Fruit fly (Drosophila melanogaster): Measurements from ENCODE around the gene CG15399.

CG15399 gene

DNA sequence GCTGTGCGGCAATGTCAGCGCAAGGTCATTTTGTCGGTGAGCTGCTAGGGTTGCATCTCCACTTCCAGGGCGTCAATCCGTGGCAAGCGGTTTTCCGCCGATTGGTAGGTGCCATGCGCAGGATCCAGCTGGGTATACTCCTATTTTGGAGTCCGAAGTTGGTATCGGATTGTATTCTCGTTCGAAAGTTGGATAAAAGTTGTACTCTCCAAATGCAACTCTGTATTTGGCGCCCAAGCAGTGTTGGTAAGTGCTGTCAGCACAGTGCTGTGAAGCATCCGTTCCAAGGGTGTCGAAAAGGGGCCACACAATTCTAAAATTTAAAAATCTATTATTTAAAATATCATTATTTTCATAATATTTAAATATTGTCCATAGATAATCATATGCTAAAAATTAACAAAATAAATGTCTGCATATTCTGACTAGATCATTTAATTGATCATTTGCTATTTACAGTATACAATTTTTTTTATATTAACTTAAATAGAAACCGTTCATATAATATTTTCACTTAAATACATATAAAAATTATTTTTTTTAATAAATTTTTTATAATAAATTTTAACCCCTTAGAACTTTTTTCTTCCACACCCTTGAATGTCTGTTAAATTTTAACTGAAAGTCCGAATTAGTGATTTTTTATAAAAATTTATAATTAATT, 23.0 kb downstream of the CG15399 start (continued):
- peak; percentile 87 for TF ChIP-seq CG10654 (GFP tag; optimal IDR thresholded peaks at IDR 0.05)
- no peak for TF ChIP-seq CG15479 (GFP tag; optimal IDR thresholded peaks at IDR 0.05)
- peak; percentile 54 for TF ChIP-seq Dref (GFP tag; IDR thresholded peaks at IDR 0.05)
- TF ChIP-seq CG10959 (GFP tag; IDR thresholded peaks at IDR 0.05): peak; percentile 63
- TF ChIP-seq lov (optimal IDR thresholded peaks at IDR 0.05): no peak
- peak; percentile 69; the same call in 1 of the 3 replicates for TF ChIP-seq lov (GFP tag; IDR thresholded peaks at IDR 0.05)
- peak; percentile 85 for TF ChIP-seq maf-S (GFP tag; optimal IDR thresholded peaks at IDR 0.05)
- TF ChIP-seq Gsc (GFP tag; IDR thresholded peaks at IDR 0.05): no peak; the same call in 1 of the 2 replicates
- peak; percentile 73 for TF ChIP-seq D19B (GFP tag; optimal IDR thresholded peaks at IDR 0.05)
- no peak for TF ChIP-seq TFAM (GFP tag; optimal IDR thresholded peaks at IDR 0.05)
- TF ChIP-seq CG10209 (GFP tag; optimal IDR thresholded peaks at IDR 0.05): peak; percentile 88
- TF ChIP-seq Atf-2 (GFP tag; optimal IDR thresholded peaks at IDR 0.05): peak; percentile 64
- TF ChIP-seq Six4 (GFP tag; optimal IDR thresholded peaks at IDR 0.05): peak; percentile 66
- TF ChIP-seq cad (GFP tag; optimal IDR thresholded peaks at IDR 0.05): no peak
- peak; percentile 94 for TF ChIP-seq CG18262 (tag; optimal IDR thresholded peaks at IDR 0.05)
- peak; percentile 76 for TF ChIP-seq wdn (GFP tag; IDR thresholded peaks at IDR 0.05)
- peak; percentile 99 for TF ChIP-seq ftz-f1 (GFP tag; optimal IDR thresholded peaks at IDR 0.05)
- TF ChIP-seq CG1792 (GFP tag; optimal IDR thresholded peaks at IDR 0.05): peak; percentile 74
- peak; percentile 66 for TF ChIP-seq Mes4 (GFP tag; optimal IDR thresholded peaks at IDR 0.05)
- TF ChIP-seq ERR (GFP tag; optimal IDR thresholded peaks at IDR 0.05): peak; percentile 100
- peak; percentile 81 for TF ChIP-seq Dip3 (GFP tag; optimal IDR thresholded peaks at IDR 0.05)
- peak in 1 of 3 experiments; percentile 80 for TF ChIP-seq lola (GFP tag; optimal IDR thresholded peaks at IDR 0.05)
- TF ChIP-seq slbo (GFP tag; IDR thresholded peaks at IDR 0.05): peak; percentile 94
- peak; percentile 91 for TF ChIP-seq vvl (GFP tag; IDR thresholded peaks at IDR 0.05)
- TF ChIP-seq eyg (GFP tag; optimal IDR thresholded peaks at IDR 0.05): peak; percentile 47
- TF ChIP-seq ase (GFP tag; IDR thresholded peaks at IDR 0.05): peak; percentile 80
- no peak for TF ChIP-seq pan (optimal IDR thresholded peaks at IDR 0.05)
- peak in 1 of 2 experiments; percentile 88 for TF ChIP-seq pan (GFP tag; optimal IDR thresholded peaks at IDR 0.05 in 1 of 2, IDR thresholded peaks at IDR 0.05 in 1 of 2)
- peak; percentile 92 for TF ChIP-seq CG7839 (tag; optimal IDR thresholded peaks at IDR 0.05)
- TF ChIP-seq slp2 (GFP tag; optimal IDR thresholded peaks at IDR 0.05): peak; percentile 53
- no peak for TF ChIP-seq Vsx1 (GFP tag; optimal IDR thresholded peaks at IDR 0.05)
- TF ChIP-seq Poxn (GFP tag; IDR thresholded peaks at IDR 0.05): peak; percentile 46; the same call in 1 of the 2 replicates
- TF ChIP-seq CG5180 (GFP tag; optimal IDR thresholded peaks at IDR 0.05): peak; percentile 43
- TF ChIP-seq nerfin-2 (GFP tag; IDR thresholded peaks at IDR 0.05; ENCODE audit: partially characterized antibody): 0 out of 2 replicates have a peak, but pooled peaks have one; percentile 47
- peak; percentile 84 for TF ChIP-seq CG32772 (GFP tag; IDR thresholded peaks at IDR 0.05)
- no peak for TF ChIP-seq CG11696 (GFP tag; IDR thresholded peaks at IDR 0.05)
- peak; percentile 68 for TF ChIP-seq Sry-β (GFP tag; optimal IDR thresholded peaks at IDR 0.05)
- peak; percentile 87 for TF ChIP-seq CG14014 (GFP tag; IDR thresholded peaks at IDR 0.05)
- no peak for TF ChIP-seq ATbp (GFP tag; optimal IDR thresholded peaks at IDR 0.05)
- peak; percentile 99 for TF ChIP-seq Ets65A (GFP tag)
- TF ChIP-seq CG11093 (GFP tag; IDR thresholded peaks at IDR 0.05): peak; percentile 74
- peak; percentile 2 for TF ChIP-seq ab (GFP tag; optimal IDR thresholded peaks at IDR 0.05)
- peak; percentile 99 for TF ChIP-seq Med (GFP tag)
- TF ChIP-seq fd64A (GFP tag; optimal IDR thresholded peaks at IDR 0.05): peak; percentile 31
- no peak for TF ChIP-seq Doc3 (GFP tag; IDR thresholded peaks at IDR 0.05; ENCODE audit: partially characterized antibody)
- TF ChIP-seq Abd-B (GFP tag; optimal IDR thresholded peaks at IDR 0.05): peak; percentile 79
- TF ChIP-seq exex (tag; optimal IDR thresholded peaks at IDR 0.05): no peak
- TF ChIP-seq peb (GFP tag; IDR thresholded peaks at IDR 0.05): peak; percentile 50; the same call in 1 of the 2 replicates
- TF ChIP-seq cwo (GFP tag; optimal IDR thresholded peaks at IDR 0.05): peak; percentile 79
- peak; percentile 42 for TF ChIP-seq CG10321 (GFP tag; IDR thresholded peaks at IDR 0.05)

Measured in whole organism, embryonic.